Fruit fly (Drosophila melanogaster) whole organism, pupa: ENCODE data around the gene mmy.

Experiments used
- CG10348 ChIP-seq: fragments of 200-800 bp; sonication (Bioruptor generic); IDR thresholded peaks from 2 replicates; pipeline ENCODE4 v1.3.6; 2022; ENCODE audit warnings: missing biosample characterization, missing genetic modification characterization
- CG12605 ChIP-seq: fragments of 200-800 bp; sonication (Bioruptor generic); IDR thresholded peaks from 2 replicates; pipeline ENCODE4 v1.3.6; 2022; ENCODE audit warnings: missing biosample characterization, missing genetic modification characterization
- CG13204 ChIP-seq: fragments of 200-800 bp; sonication (Bioruptor generic); optimal IDR thresholded peaks from 2 replicates; lab custom pipeline; 2018; ENCODE audit warnings: missing biosample characterization, mild to moderate bottlenecking, missing genetic modification characterization, moderate library complexity
- CG14655 ChIP-seq: fragments of 200-800 bp; sonication (Bioruptor generic); optimal IDR thresholded peaks from 3 replicates; lab custom pipeline; 2017; ENCODE audit warnings: mild to moderate bottlenecking, missing biosample characterization, missing genetic modification reagents, missing genetic modification characterization
- CG15710 ChIP-seq: fragments of 200-800 bp; sonication (Bioruptor generic); optimal IDR thresholded peaks from 2 replicates; lab custom pipeline; 2018; ENCODE audit warnings: missing biosample characterization, mild to moderate bottlenecking, missing genetic modification characterization, moderate library complexity
- CG17806 ChIP-seq: fragments of 200-800 bp; sonication (Bioruptor generic); optimal IDR thresholded peaks from 2 replicates; lab custom pipeline; 2018; ENCODE audit warnings: missing biosample characterization, mild to moderate bottlenecking, missing genetic modification characterization, moderate library complexity
- CG32121 ChIP-seq: fragments of 200-800 bp; sonication (Bioruptor generic); IDR thresholded peaks from 2 replicates; pipeline ENCODE4 v1.3.6; 2022; ENCODE audit warnings: missing biosample characterization, missing genetic modification characterization
- CG34367 ChIP-seq: fragments of 200-800 bp; sonication (Bioruptor generic); optimal IDR thresholded peaks from 2 replicates; lab custom pipeline; 2018; ENCODE audit warnings: missing biosample characterization, mild to moderate bottlenecking, missing genetic modification characterization
- CG4496 ChIP-seq: fragments of 200-800 bp; sonication (Bioruptor generic); IDR thresholded peaks from 3 replicates; pipeline ENCODE4 v1.3.6; 2022; ENCODE audit warnings: missing biosample characterization, missing genetic modification characterization
- CG8159 ChIP-seq: fragments of 200-800 bp; sonication (Bioruptor generic); optimal IDR thresholded peaks from 3 replicates; lab custom pipeline; 2018; ENCODE audit warnings: missing biosample characterization, mild to moderate bottlenecking, missing genetic modification characterization, moderate library complexity
- CG8301 ChIP-seq: fragments of 200-800 bp; sonication (Bioruptor generic); optimal IDR thresholded peaks from 2 replicates; lab custom pipeline; 2018; ENCODE audit warnings: missing biosample characterization, mild to moderate bottlenecking, missing genetic modification characterization
- CG9948 ChIP-seq: fragments of 200-800 bp; sonication (Bioruptor generic); optimal IDR thresholded peaks from 2 replicates; lab custom pipeline; 2018; ENCODE audit warnings: missing biosample characterization, mild to moderate bottlenecking, missing genetic modification characterization, moderate library complexity
- D1 ChIP-seq: fragments of 200-800 bp; sonication (Bioruptor generic); optimal IDR thresholded peaks from 2 replicates; lab custom pipeline; 2018; ENCODE audit warnings: missing biosample characterization, mild to moderate bottlenecking, missing genetic modification characterization, moderate library complexity
- EcR ChIP-seq: fragments of 200-800 bp; sonication (Bioruptor generic); optimal IDR thresholded peaks from 3 replicates; lab custom pipeline; 2019; ENCODE audit warnings: missing biosample characterization, missing genetic modification characterization, mild to moderate bottlenecking, moderate library complexity, missing genetic modification reagents
- Ets98B ChIP-seq: fragments of 200-800 bp; sonication (Bioruptor generic); IDR thresholded peaks from 2 replicates; pipeline ENCODE4 v1.3.6; 2022; ENCODE audit warnings: missing biosample characterization, missing genetic modification characterization
- Pif1A ChIP-seq: fragments of 200-800 bp; sonication (Bioruptor generic); optimal IDR thresholded peaks from 3 replicates; lab custom pipeline; 2016; ENCODE audit warnings: missing biosample characterization, missing genetic modification characterization
- Pif1B ChIP-seq: fragments of 200-800 bp; sonication (Bioruptor generic); optimal IDR thresholded peaks from 3 replicates; lab custom pipeline; 2016; ENCODE audit warnings: missing biosample characterization, missing genetic modification characterization
- Snoo ChIP-seq: fragments of 200-800 bp; sonication (Bioruptor generic); optimal IDR thresholded peaks from 3 replicates; lab custom pipeline; 2017; ENCODE audit warnings: missing biosample characterization, mild to moderate bottlenecking, missing genetic modification characterization, inconsistent platforms
- fd96Ca ChIP-seq: fragments of 200-800 bp; sonication (Bioruptor generic); IDR thresholded peaks from 3 replicates; pipeline ENCODE4 v1.3.6; 2022; ENCODE audit warnings: missing biosample characterization, missing genetic modification characterization
- gl ChIP-seq: fragments of 200-800 bp; sonication (Bioruptor generic); optimal IDR thresholded peaks from 2 replicates; lab custom pipeline; 2018; ENCODE audit warnings: missing biosample characterization, mild to moderate bottlenecking, missing genetic modification characterization
- rn ChIP-seq: fragments of 200-800 bp; sonication (Bioruptor generic); IDR thresholded peaks from 2 replicates; pipeline ENCODE4 v1.3.6; 2022; ENCODE audit warnings: missing biosample characterization, missing genetic modification characterization

The mmy gene

dm6 chr2L:6488676-6489140 is 15.0 kb upstream of the mmy start, which contains the start of the genes KFase and epsilonCOP:
Gene KFase, minus strand, starts transcription at chr2L:6488756.
Gene epsilonCOP, plus strand, starts transcription at chr2L:6489090.
- TF ChIP-seq Pif1A (GFP tag; lab: Kevin White, UChicago) (no peak), Ets98B (peak; percentile 52)
- TF ChIP-seq, all 21 proteins: peak for 1

DNA sequence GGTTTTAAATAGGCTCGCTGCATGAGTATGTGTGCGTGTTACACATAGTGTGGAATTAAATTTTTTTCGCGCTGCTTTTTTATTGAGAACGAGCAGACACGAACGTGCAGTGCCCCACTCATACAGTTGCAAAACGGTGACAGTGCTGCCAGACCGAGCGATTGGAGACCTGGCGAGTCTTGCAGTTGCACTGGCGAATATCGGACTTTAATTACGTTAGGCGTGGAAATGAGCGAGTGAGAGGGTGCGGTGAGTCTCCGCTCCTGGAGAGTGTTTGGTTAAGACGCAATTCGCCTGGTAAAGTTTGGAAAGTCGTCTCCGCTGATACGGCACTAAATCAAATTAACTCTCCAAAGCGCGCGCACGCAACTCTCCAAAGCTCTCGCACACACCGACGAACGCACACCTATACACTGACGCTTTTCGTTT is 7.6 kb upstream of the mmy start:
- TF ChIP-seq CG14655 (GFP tag; lab: Kevin White, UChicago) (no peak), fd96Ca (0 out of 3 replicates have a peak, but pooled peaks have one; percentile 17), CG15710 (no peak), CG8159 (tag; lab: Kevin White, UChicago) (no peak), Pif1B (no peak), CG8301 (tag; lab: Kevin White, UChicago) (no peak), CG32121 (GFP tag; lab: Robert Waterston, UW) (0 out of 2 replicates have a peak, but pooled peaks have one; percentile 29), CG34367 (tag; lab: Kevin White, UChicago) (no peak), Ets98B (peak; percentile 35), CG4496 (GFP tag; lab: Robert Waterston, UW) (0 out of 3 replicates have a peak, but pooled peaks have one; percentile 9), Snoo (tag; lab: Kevin White, UChicago) (no peak), CG17806 (tag; lab: Kevin White, UChicago) (no peak), EcR (GFP tag; lab: Kevin White, UChicago) (no peak), CG10348 (no peak), rn (GFP tag; lab: Robert Waterston, UW) (no peak), CG12605 (GFP tag; lab: Robert Waterston, UW) (no peak), CG13204 (no peak), gl (tag; lab: Kevin White, UChicago) (no peak), Pif1A (GFP tag; lab: Kevin White, UChicago) (no peak), CG9948 (no peak), D1 (tag; lab: Kevin White, UChicago) (no peak)

DNA sequence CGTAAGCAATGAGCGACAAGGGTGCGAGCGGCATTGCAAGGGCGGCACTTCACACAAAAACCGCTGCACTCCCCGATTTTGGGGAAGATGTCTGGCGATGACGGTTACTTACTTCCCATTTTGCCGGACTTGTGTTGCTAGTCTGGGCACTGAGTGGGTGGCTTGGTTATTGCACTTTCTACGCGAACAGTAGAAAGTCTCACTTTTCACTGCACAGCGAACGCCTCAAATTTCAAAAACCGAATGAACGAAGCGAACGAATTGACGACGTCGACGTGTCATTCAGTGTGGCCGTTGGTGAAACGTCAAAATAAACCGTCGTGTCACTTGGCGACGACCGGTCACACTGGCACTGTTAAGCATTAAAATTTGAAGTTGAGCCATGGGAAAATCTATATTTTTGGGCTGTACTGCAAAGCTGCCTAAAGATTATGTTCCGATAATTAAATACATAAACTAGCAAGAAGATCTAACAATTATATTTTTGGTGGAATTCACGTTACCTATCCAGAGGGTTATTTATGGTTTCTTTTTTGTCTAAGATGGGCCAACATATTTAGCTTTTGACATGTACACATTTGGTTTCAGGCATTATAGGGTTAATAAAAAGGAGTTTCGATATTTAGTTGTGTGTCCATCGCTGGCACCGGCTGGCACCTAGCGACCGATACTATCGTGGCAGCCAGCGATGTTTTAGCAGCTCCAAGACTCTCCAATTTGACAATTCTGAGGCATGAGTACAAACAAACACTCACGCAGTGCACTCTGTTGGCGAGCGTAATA is 6.7 kb upstream of the mmy start, which contains the start of the genes Sec61alpha and Daxx:
Sec61alpha (minus strand) TSS at position 364 of the 783 bp plus-strand sequence.
Daxx (plus strand) TSS at position 718 of the 783 bp plus-strand sequence.
- peak; percentile 56; the same call in 1 of the 2 replicates for TF ChIP-seq rn (GFP tag; lab: Robert Waterston, UW)
- no peak for TF ChIP-seq D1 (tag; lab: Kevin White, UChicago)
- TF ChIP-seq CG17806 (tag; lab: Kevin White, UChicago), result peak; percentile 78
- peak; percentile 78 for TF ChIP-seq CG15710
- TF ChIP-seq fd96Ca, result peak; percentile 78
- TF ChIP-seq CG13204, result no peak
- peak; percentile 71 for TF ChIP-seq CG8301 (tag; lab: Kevin White, UChicago)
- TF ChIP-seq CG32121 (GFP tag; lab: Robert Waterston, UW), result peak; percentile 65; the same call in 1 of the 2 replicates
- TF ChIP-seq CG34367 (tag; lab: Kevin White, UChicago), result peak; percentile 72
- peak; percentile 77 for TF ChIP-seq CG8159 (tag; lab: Kevin White, UChicago)
- peak; percentile 63 for TF ChIP-seq Snoo (tag; lab: Kevin White, UChicago)
- TF ChIP-seq CG12605 (GFP tag; lab: Robert Waterston, UW), result peak; percentile 19; the same call in 1 of the 2 replicates
- TF ChIP-seq Ets98B, result peak; percentile 74
- TF ChIP-seq EcR (GFP tag; lab: Kevin White, UChicago), result no peak
- TF ChIP-seq CG9948, result peak; percentile 75
- no peak for TF ChIP-seq CG10348
- TF ChIP-seq Pif1A (GFP tag; lab: Kevin White, UChicago), result no peak
- no peak for TF ChIP-seq CG14655 (GFP tag; lab: Kevin White, UChicago)
- TF ChIP-seq CG4496 (GFP tag; lab: Robert Waterston, UW), result peak; percentile 78
- TF ChIP-seq gl (tag; lab: Kevin White, UChicago), result no peak
- no peak for TF ChIP-seq Pif1B

DNA sequence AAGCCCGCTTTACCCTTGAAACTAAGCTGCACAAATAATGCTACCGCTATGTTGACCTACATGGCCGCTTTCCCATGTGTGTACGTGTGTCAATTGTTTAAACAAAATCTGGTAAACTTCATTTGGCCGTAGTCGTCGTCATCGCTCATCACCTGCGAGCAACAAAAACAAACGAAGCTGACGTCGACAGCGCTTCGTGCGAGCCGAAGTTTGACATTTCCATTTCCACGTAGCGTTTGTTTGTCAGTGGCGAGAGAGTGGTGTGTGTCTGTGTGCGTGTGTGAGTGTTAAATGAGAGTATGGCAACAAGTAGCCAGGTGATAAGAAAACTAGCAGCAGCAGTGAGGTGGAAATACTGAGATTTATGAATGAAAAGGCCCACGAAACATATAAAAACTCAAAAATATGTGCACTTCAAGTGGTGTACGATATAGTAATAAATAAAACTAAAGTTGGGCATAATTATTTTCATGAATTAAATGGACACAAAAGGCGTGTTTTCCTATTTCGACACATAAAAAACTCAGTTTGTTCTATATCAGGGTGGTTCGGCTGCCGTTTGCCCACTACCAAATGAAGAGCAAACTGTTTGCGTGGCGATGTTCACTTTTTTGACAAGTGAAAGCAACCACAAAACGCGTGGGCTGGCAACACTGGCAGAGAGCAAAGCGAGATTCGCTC is 5.7 kb upstream of the mmy start:
- TF ChIP-seq Snoo (tag; lab: Kevin White, UChicago), result no peak
- no peak for TF ChIP-seq CG9948
- TF ChIP-seq Ets98B, result no peak
- no peak for TF ChIP-seq Pif1B
- peak; percentile 55 for TF ChIP-seq CG12605 (GFP tag; lab: Robert Waterston, UW)
- no peak for TF ChIP-seq CG8159 (tag; lab: Kevin White, UChicago)
- no peak for TF ChIP-seq CG4496 (GFP tag; lab: Robert Waterston, UW)
- TF ChIP-seq CG14655 (GFP tag; lab: Kevin White, UChicago), result peak; percentile 25
- TF ChIP-seq Pif1A (GFP tag; lab: Kevin White, UChicago), result no peak
- TF ChIP-seq rn (GFP tag; lab: Robert Waterston, UW), result no peak
- TF ChIP-seq CG10348, result no peak
- TF ChIP-seq CG34367 (tag; lab: Kevin White, UChicago), result no peak
- no peak for TF ChIP-seq D1 (tag; lab: Kevin White, UChicago)
- TF ChIP-seq CG13204, result no peak
- TF ChIP-seq CG17806 (tag; lab: Kevin White, UChicago), result no peak
- TF ChIP-seq CG32121 (GFP tag; lab: Robert Waterston, UW), result no peak; the same call in 1 of the 2 replicates
- no peak for TF ChIP-seq CG15710
- TF ChIP-seq fd96Ca, result no peak
- peak; percentile 14 for TF ChIP-seq CG8301 (tag; lab: Kevin White, UChicago)
- peak; percentile 5 for TF ChIP-seq EcR (GFP tag; lab: Kevin White, UChicago)

DNA sequence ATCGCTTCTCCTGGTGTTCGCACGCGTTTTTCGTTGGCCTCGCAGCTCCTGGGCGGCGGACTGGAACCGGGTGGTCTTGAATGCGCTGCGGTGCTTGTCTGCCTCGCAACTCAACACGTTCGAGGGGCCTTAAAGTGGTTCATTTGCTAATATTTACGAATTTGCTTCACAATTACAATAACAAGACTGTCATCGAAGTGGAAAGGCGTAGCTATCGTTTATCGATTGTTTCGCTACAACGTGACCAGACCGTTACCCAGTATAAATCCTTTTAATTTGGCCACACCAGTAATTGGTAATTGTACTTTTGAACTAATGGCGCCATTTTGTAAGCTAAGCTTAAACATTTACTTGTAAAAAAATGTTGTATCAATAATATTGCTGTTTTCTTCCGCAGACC is 3.0 kb upstream of the mmy start, which contains the start of gene CG9536:
CG9536 (minus strand) TSS at position 223 of the 400 bp plus-strand sequence.
- TF ChIP-seq gl (tag; lab: Kevin White, UChicago) (no peak), CG32121 (GFP tag; lab: Robert Waterston, UW) (no peak), Snoo (tag; lab: Kevin White, UChicago) (no peak), rn (GFP tag; lab: Robert Waterston, UW) (no peak), EcR (GFP tag; lab: Kevin White, UChicago) (no peak), CG9948 (no peak), CG8159 (tag; lab: Kevin White, UChicago) (no peak), D1 (tag; lab: Kevin White, UChicago) (no peak)
